Worm (Caenorhabditis elegans) whole organism, young adult: ENCODE data around the gene ttr-40.

ENCODE experiments used
- B0019.2 ChIP-seq: fragments of 200-800 bp; sonication (Bioruptor generic); conservative IDR thresholded peaks from 2 replicates; pipeline ENCODE4 v1.3.6; 2022; ENCODE audit warnings: missing genetic modification reagents, missing genetic modification characterization, missing compliant biosample characterization
- D2030.7 ChIP-seq: fragments of 200-800 bp; sonication (Bioruptor generic); IDR thresholded peaks from 2 replicates; pipeline ENCODE4 v1.3.6; 2022; ENCODE audit warnings: missing genetic modification reagents, missing genetic modification characterization, missing compliant biosample characterization
- F22D6.2 ChIP-seq: sonication (generic microtip); optimal IDR thresholded peaks from 2 replicates; lab custom pipeline; 2016; ENCODE audit warnings: mild to moderate bottlenecking, missing genetic modification characterization, missing compliant biosample characterization
- F23B12.7 ChIP-seq: sonication (generic microtip); optimal IDR thresholded peaks from 2 replicates; lab custom pipeline; 2017; ENCODE audit warnings: missing genetic modification characterization, mild to moderate bottlenecking, missing compliant biosample characterization, antibody characterized with exemption, moderate library complexity; ENCODE audit not compliant: insufficient read depth
- F33H1.4 ChIP-seq: fragments of 200-800 bp; sonication (Bioruptor generic); IDR thresholded peaks from 2 replicates; pipeline ENCODE4 v1.3.6; 2022; ENCODE audit warnings: missing genetic modification reagents, missing genetic modification characterization, missing compliant biosample characterization
- F52B5.7 ChIP-seq: sonication (generic microtip); optimal IDR thresholded peaks from 2 replicates; lab custom pipeline; 2016; ENCODE audit warnings: mild to moderate bottlenecking, missing genetic modification characterization, missing compliant biosample characterization
- F55B11.4 ChIP-seq: sonication (generic microtip); optimal IDR thresholded peaks from 2 replicates; lab custom pipeline; 2016; ENCODE audit warnings: missing compliant biosample characterization, missing genetic modification characterization, borderline replicate concordance; ENCODE audit not compliant: insufficient read depth
- F57A8.1 ChIP-seq: fragments of 200-800 bp; sonication (Bioruptor generic); optimal IDR thresholded peaks from 2 replicates; lab custom pipeline; 2018; ENCODE audit warnings: mild to moderate bottlenecking, missing genetic modification characterization, moderate library complexity, missing compliant biosample characterization
- Y56A3A.18 ChIP-seq: fragments of 200-800 bp; sonication (Bioruptor generic); IDR thresholded peaks from 2 replicates; pipeline ENCODE4 v1.3.6; 2022; ENCODE audit warnings: missing genetic modification reagents, missing genetic modification characterization, missing compliant biosample characterization
- ZK185.1 ChIP-seq: sonication (generic microtip); optimal IDR thresholded peaks from 2 replicates; lab custom pipeline; 2016; ENCODE audit warnings: mild to moderate bottlenecking, missing genetic modification characterization, missing compliant biosample characterization; ENCODE audit not compliant: poor library complexity, severe bottlenecking
- akir-1 ChIP-seq: fragments of 200-800 bp; sonication (Bioruptor generic); optimal IDR thresholded peaks from 2 replicates; lab custom pipeline; 2018; ENCODE audit warnings: mild to moderate bottlenecking, missing genetic modification characterization, moderate library complexity, missing compliant biosample characterization
- ama-1 ChIP-seq, 3 experiments: fragments of 150-350 bp in 1 of 3; sonication (generic microtip) in 2 of 3; optimal IDR thresholded peaks; 2 replicates each; lab custom pipeline; 2014 to 2018; ENCODE audit warnings: missing biosample characterization in 2 of 3, missing genetic modification characterization in 2 of 3, missing genetic modification reagents in 2 of 3
- aptf-3 ChIP-seq: fragments of 200-800 bp; sonication (Bioruptor generic); IDR thresholded peaks from 2 replicates; pipeline ENCODE4 v1.3.6; 2022; ENCODE audit warnings: missing genetic modification characterization, missing compliant biosample characterization
- cebp-1 ChIP-seq, 2 experiments: fragments of 200-800 bp in 1 of 2; sonication (Bioruptor generic) in 1 of 2; sonication (generic microtip) in 1 of 2; IDR thresholded peaks in 1 of 2; optimal IDR thresholded peaks in 1 of 2; 2 replicates each; pipeline versions ENCODE4 v1.3.6 to Lab custom; 2017 to 2022; ENCODE audit warnings: missing compliant biosample characterization in 2 of 2, missing genetic modification characterization in 2 of 2, mild to moderate bottlenecking in 1 of 2, missing genetic modification reagents in 1 of 2, moderate library complexity in 1 of 2
- ceh-79 ChIP-seq: sonication (generic microtip); optimal IDR thresholded peaks from 2 replicates; lab custom pipeline; 2017; ENCODE audit warnings: mild to moderate bottlenecking, missing genetic modification characterization, missing compliant biosample characterization
- dpl-1 ChIP-seq: fragments of 150-350 bp; optimal IDR thresholded peaks from 2 replicates; lab custom pipeline; 2014; ENCODE audit warnings: missing biosample characterization, missing genetic modification reagents, missing genetic modification characterization
- efl-1 ChIP-seq: fragments of 150-350 bp; optimal IDR thresholded peaks from 2 replicates; lab custom pipeline; 2014; ENCODE audit warnings: missing biosample characterization, missing genetic modification reagents, missing genetic modification characterization
- ekl-4 ChIP-seq: fragments of 200-800 bp; sonication (Bioruptor generic); IDR thresholded peaks from 2 replicates; pipeline ENCODE4 v1.3.6; 2022; ENCODE audit warnings: missing genetic modification reagents, missing genetic modification characterization, missing compliant biosample characterization
- ets-4 ChIP-seq: fragments of 200-800 bp; sonication (Bioruptor generic); optimal IDR thresholded peaks from 2 replicates; lab custom pipeline; 2018; ENCODE audit warnings: mild to moderate bottlenecking, missing genetic modification characterization, missing compliant biosample characterization
- hmg-1.2 ChIP-seq: fragments of 200-800 bp; sonication (Bioruptor generic); IDR thresholded peaks from 2 replicates; pipeline ENCODE4 v1.3.6; 2022; ENCODE audit warnings: missing genetic modification reagents, missing genetic modification characterization, missing compliant biosample characterization
- hsf-1 ChIP-seq: fragments of 200-800 bp; sonication (Bioruptor generic); IDR thresholded peaks from 2 replicates; pipeline ENCODE4 v1.3.6; 2022; ENCODE audit warnings: missing genetic modification reagents, missing genetic modification characterization, missing compliant biosample characterization
- lin-26 ChIP-seq: fragments of 200-800 bp; sonication (Bioruptor generic); IDR thresholded peaks from 2 replicates; pipeline ENCODE4 v1.3.6; 2022; ENCODE audit warnings: missing genetic modification reagents, missing genetic modification characterization, missing compliant biosample characterization
- pha-4 ChIP-seq: fragments of 150-350 bp; sonication (generic microtip); optimal IDR thresholded peaks from 2 replicates; lab custom pipeline; 2014; ENCODE audit warnings: missing biosample characterization, missing genetic modification reagents, missing genetic modification characterization
- rcor-1 ChIP-seq: fragments of 200-800 bp; sonication (Bioruptor generic); IDR thresholded peaks from 2 replicates; pipeline ENCODE4 v1.3.6; 2022; ENCODE audit warnings: missing genetic modification reagents, missing genetic modification characterization, missing compliant biosample characterization
- rec-8 ChIP-seq, 2 experiments: sonication (generic microtip); optimal IDR thresholded peaks; 2 replicates each; lab custom pipeline; 2016; ENCODE audit warnings: mild to moderate bottlenecking in 2 of 2, missing genetic modification characterization in 2 of 2, missing genetic modification reagents in 2 of 2, missing genotype in 2 of 2, missing biosample characterization in 1 of 2, missing compliant biosample characterization in 1 of 2, moderate library complexity in 1 of 2
- repo-1 ChIP-seq: sonication (generic microtip); optimal IDR thresholded peaks from 2 replicates; lab custom pipeline; 2017; ENCODE audit warnings: mild to moderate bottlenecking, missing genetic modification characterization, missing compliant biosample characterization
- sea-2 ChIP-seq: fragments of 200-800 bp; sonication (Bioruptor generic); IDR thresholded peaks from 2 replicates; pipeline ENCODE4 v1.3.6; 2022; ENCODE audit warnings: missing genetic modification characterization, missing compliant biosample characterization
- snpc-1.1 ChIP-seq: sonication (generic microtip); optimal IDR thresholded peaks from 2 replicates; lab custom pipeline; 2017; ENCODE audit warnings: missing genetic modification characterization, mild to moderate bottlenecking, missing compliant biosample characterization, antibody characterized with exemption, moderate library complexity, missing genotype, missing genetic modification reagents; ENCODE audit not compliant: insufficient read depth
- snpc-4 ChIP-seq, 5 experiments: fragments of 150-350 bp in 1 of 5; sonication (generic microtip) in 4 of 5; optimal IDR thresholded peaks; 2 replicates each; lab custom pipeline; 2014 to 2018; ENCODE audit warnings: missing genetic modification characterization in 5 of 5, missing biosample characterization in 3 of 5, antibody characterized with exemption in 2 of 5, mild to moderate bottlenecking in 2 of 5, missing compliant biosample characterization in 2 of 5, missing genotype in 2 of 5, moderate library complexity in 2 of 5, missing genetic modification reagents in 1 of 5
- tlf-1 ChIP-seq: fragments of 200-800 bp; sonication (Bioruptor generic); optimal IDR thresholded peaks from 2 replicates; lab custom pipeline; 2018; ENCODE audit warnings: mild to moderate bottlenecking, missing genetic modification characterization, missing compliant biosample characterization
- unc-130 ChIP-seq: sonication (generic microtip); optimal IDR thresholded peaks from 2 replicates; lab custom pipeline; 2016; ENCODE audit warnings: missing genetic modification reagents, missing genetic modification characterization, missing compliant biosample characterization
- unc-62 ChIP-seq: fragments of 150-350 bp; optimal IDR thresholded peaks from 2 replicates; lab custom pipeline; 2014; ENCODE audit warnings: missing biosample characterization, missing genetic modification reagents, missing genetic modification characterization

Gene ttr-40

DNA sequence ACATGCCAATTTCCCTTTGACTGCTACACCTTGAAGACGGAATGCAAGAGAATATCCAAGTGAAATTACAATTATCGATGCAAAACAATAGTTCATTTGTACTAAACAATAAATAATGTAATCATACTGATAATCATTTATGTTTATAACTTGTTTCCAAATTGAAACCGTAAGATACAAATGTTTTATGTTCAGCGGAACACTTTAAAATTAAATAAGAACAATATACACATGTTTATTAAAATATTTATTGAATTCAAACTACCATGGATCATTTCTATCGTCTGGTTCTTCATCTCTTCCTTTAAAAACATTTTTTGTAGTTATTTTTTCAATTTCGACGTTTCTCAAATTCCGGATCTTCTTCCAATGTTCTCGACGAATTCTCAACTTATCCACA is at the start of gene ttr-40:
TSS of gene ttr-40 (minus strand) at position 101 of the 400 bp plus-strand sequence.
- no peak for TF ChIP-seq tlf-1 (GFP tag; lab: Kevin White, UChicago)
- TF ChIP-seq sea-2: no peak
- no peak for TF ChIP-seq ama-1 (optimal IDR thresholded peaks at IDR 0.05; lab: Kevin White, UChicago)
- TF ChIP-seq ama-1 (GFP tag; optimal IDR thresholded peaks at IDR 0.05; lab: Kevin White, UChicago): no peak
- no peak for TF ChIP-seq B0019.2 (GFP tag; lab: Robert Waterston, UW)
- TF ChIP-seq unc-62 (GFP tag; lab: Kevin White, UChicago): no peak
- no peak for TF ChIP-seq F57A8.1 (GFP tag; lab: Kevin White, UChicago)
- no peak for TF ChIP-seq F55B11.4 (tag; lab: Kevin White, UChicago)
- TF ChIP-seq ekl-4 (GFP tag; lab: Robert Waterston, UW): no peak
- TF ChIP-seq rec-8 (tag; optimal IDR thresholded peaks at IDR 0.05; lab: Kevin White, UChicago): no peak
- no peak for TF ChIP-seq hsf-1 (GFP tag; lab: Robert Waterston, UW)
- TF ChIP-seq F22D6.2 (tag; lab: Kevin White, UChicago): no peak
- no peak for TF ChIP-seq F33H1.4 (GFP tag; lab: Robert Waterston, UW)
- TF ChIP-seq ZK185.1 (tag; lab: Kevin White, UChicago): no peak
- TF ChIP-seq D2030.7 (GFP tag; lab: Robert Waterston, UW): no peak
- no peak for TF ChIP-seq aptf-3
- TF ChIP-seq ceh-79 (tag; lab: Kevin White, UChicago): no peak
- TF ChIP-seq akir-1 (GFP tag; lab: Kevin White, UChicago): no peak
- TF ChIP-seq lin-26 (GFP tag; lab: Robert Waterston, UW): no peak

DNA sequence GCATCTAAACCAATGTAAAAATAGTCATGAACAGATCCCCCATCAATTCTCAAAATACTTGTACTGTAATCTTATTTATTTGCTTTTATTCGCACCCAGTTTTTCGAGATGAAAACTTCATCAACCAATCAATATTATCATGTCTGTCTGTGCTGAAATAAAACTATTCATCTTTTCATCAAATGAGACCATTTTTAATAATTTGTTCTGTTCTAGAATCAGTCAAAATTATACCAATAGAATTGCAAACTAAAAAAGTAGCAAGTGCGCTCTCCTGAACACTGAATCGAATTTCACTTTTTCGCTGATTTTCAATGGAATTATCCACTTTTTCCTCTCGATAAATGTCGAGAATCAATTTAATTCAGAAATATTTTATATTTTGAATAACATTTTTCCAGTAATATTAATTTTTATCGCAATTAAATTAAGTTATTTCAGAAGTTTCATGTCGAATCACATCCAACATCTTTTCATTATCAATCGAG is 44.7 kb upstream of the ttr-40 start, which contains the start of gene trpp-4:
TSS of gene trpp-4 (plus strand) at position 442 of the 488 bp plus-strand sequence.
- TF ChIP-seq dpl-1 (GFP tag; lab: Kevin White, UChicago) (no peak), F23B12.7 (no peak)

DNA sequence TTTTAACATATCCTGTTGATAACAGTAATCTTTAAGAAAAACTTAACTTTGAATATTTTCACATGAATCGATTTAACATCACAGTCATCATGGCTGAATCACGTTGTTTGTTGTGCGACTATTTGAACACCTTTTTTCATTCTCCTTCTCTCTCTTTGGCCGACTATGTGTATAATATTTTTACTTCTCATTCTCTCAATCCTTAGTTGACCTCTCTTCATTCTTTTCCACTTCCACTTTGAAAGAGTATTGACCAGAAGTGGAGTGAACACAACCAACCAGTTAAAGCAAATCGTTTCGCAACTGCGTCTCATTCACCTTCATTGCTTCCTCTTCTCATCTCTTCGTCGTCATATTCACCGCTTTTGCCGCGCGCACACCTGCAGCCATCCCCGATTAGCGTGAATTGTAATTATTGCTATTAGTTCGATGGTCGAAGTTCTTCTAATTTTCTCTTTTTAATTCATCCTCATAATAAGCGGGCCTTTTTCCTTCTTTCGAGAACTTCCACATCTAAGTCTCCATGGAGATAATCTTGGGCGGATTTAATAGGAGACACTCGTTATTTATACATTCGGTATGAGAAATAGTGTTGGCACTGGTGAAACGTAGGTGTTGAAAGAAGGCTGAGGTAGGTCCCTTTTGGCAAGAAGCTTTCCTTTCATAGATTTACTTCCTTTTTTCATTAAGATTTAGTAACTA is 39.8 kb upstream of the ttr-40 start:
- TF ChIP-seq repo-1 (tag; lab: Kevin White, UChicago) (no peak), hsf-1 (GFP tag; lab: Robert Waterston, UW) (no peak), ama-1 (optimal IDR thresholded peaks at IDR 0.05; lab: Kevin White, UChicago) (no peak), ama-1 (GFP tag; optimal IDR thresholded peaks at IDR 0.05; lab: Kevin White, UChicago) (no peak), Y56A3A.18 (GFP tag; lab: Robert Waterston, UW) (no peak), cebp-1 (GFP tag; IDR thresholded peaks at IDR 0.05; lab: Robert Waterston, UW) (no peak), cebp-1 (tag; optimal IDR thresholded peaks at IDR 0.05; lab: Kevin White, UChicago) (peak; percentile 41)

DNA sequence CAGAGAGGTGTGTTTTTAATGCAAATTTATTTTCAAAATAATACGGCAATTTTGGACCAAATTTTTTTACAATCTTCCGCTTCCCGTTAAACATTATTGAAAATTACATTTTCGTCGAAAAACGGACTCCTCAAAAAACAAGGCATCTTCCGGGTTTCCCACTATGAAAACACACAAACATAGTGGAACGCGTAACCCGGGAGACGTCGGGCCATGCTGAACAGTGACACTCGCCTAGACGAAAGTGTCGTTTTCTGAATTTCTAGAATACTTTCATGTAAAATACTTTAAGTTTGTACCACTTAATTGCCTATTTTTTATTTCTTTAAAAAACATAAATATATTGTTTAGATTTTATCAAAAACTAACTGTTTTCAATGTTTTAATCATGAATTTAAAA is 36.7 kb upstream of the ttr-40 start:
- TF ChIP-seq efl-1 (no peak), snpc-4 (GFP tag; optimal IDR thresholded peaks at IDR 0.05; lab: Kevin White, UChicago) (peak; percentile 63), snpc-4 (tag; optimal IDR thresholded peaks at IDR 0.05; lab: Kevin White, UChicago) (peak; percentile 71 to 94 (median 87)), rcor-1 (GFP tag; lab: Robert Waterston, UW) (no peak), ets-4 (GFP tag; lab: Kevin White, UChicago) (no peak), unc-130 (GFP tag; lab: Kevin White, UChicago) (no peak), B0019.2 (GFP tag; lab: Robert Waterston, UW) (no peak), F52B5.7 (tag; lab: Kevin White, UChicago) (no peak), hmg-1.2 (GFP tag; lab: Robert Waterston, UW) (peak; percentile 83), snpc-1.1 (tag; lab: Kevin White, UChicago) (peak; percentile 86), pha-4 (tag; lab: Kevin White, UChicago) (no peak)
